Fruit fly (Drosophila melanogaster) S2 (cell line): Measurements from ENCODE around the gene CG32163.

ENCODE experiments used
- CG8478 ChIP-seq: fragments of >200 bp; optimal IDR thresholded peaks from 2 replicates; lab custom pipeline; 2018
- CTCF ChIP-seq, 2 experiments: fragments of >200 bp; optimal IDR thresholded peaks; 2 replicates each; lab custom pipeline; 2018

CG32163 gene

DNA sequence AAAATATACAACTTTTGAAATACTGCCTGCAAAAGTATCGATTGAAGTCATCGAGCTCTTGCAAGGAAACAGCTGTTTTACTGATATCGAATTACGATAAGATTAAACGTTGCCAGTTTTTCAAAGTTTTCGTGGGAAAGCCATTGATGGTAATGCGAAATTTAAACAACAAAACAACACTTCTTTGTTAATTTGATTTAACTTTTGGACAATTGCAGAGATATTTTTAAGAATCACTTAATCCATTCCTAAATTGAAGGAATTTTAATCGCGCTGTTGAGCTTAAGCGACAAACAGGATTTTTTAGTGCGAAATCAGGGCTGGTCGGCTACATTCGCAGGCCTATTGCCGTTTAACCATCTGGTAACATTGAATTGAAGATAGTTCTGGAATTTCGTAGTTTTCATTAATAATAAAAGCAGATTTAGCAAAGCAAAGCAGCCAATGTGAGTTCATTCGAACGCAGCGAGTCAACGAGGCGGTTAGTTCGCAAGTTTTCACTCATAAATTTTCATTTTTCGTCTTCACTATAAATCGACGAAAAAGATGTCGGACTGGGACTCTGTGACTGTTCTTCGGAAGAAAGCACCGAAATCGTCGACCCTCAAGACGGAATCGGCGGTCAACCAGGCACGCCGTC lies 12.5 kb upstream of the CG32163 start, which contains the start of gene mbf1:
TSS of gene mbf1 (plus strand) at position 130 of the 640 bp plus-strand sequence.
- peak in 1 of 2 experiments; percentile 7 for TF ChIP-seq CTCF (optimal IDR thresholded peaks at IDR 0.05; lab: Kevin White, UChicago)
- no peak for TF ChIP-seq CG8478 (lab: Kevin White, UChicago)

- TF ChIP-seq CTCF (optimal IDR thresholded peaks at IDR 0.05; lab: Kevin White, UChicago), result no peak
- TF ChIP-seq CG8478 (lab: Kevin White, UChicago), result no peak
Observed at dm6 chr3L:16580049-16580448, 6.9 kb upstream of the CG32163 start, which contains the start of gene nxf2. Gene nxf2 (minus strand): TSS chr3L:16580306.

dm6 chr3L:16581201-16581705 lies 5.7 kb upstream of the CG32163 start, which contains the start of gene Smn:
Gene Smn (minus strand): TSS chr3L:16581547.
- TF ChIP-seq CG8478 (lab: Kevin White, UChicago) (no peak), CTCF (optimal IDR thresholded peaks at IDR 0.05; lab: Kevin White, UChicago) (no peak)

dm6 chr3L:16582678-16583315 lies 4.2 kb upstream of the CG32163 start, which contains the start of gene Rpn12:
Gene Rpn12 (plus strand): TSS chr3L:16583028.
- TF ChIP-seq CG8478 (lab: Kevin White, UChicago) (no peak), CTCF (optimal IDR thresholded peaks at IDR 0.05; lab: Kevin White, UChicago) (no peak)

DNA sequence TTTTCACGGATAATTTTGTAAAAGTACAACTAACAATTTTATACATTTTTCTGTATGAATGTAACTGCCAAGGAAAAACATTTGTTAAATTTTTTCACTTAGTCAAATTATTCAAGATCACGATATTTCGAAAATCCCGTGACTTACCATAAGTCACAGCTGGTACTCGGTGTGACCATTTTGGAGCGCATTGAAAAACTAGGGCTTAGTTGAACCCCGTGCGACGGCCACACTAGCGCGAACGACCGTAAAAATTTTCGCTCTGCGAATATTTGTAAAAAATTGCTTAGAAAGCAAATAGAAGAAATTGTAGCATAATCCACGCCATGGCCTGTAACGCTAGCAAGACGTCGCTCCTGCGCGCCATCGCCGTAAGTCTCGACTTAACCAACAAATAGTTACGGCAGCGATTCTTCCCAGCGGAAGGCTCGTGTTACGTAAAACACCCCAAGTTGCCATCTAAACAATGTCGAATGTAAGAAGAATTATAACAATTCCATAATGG lies 2.8 kb upstream of the CG32163 start, which contains the start of gene UQCR-C2:
TSS of gene UQCR-C2 (plus strand) at position 51 of the 505 bp plus-strand sequence.
- TF ChIP-seq CTCF (optimal IDR thresholded peaks at IDR 0.05; lab: Kevin White, UChicago) (peak in 1 of 2 experiments; percentile 44), CG8478 (lab: Kevin White, UChicago) (no peak)

dm6 chr3L:16587994-16588622 lies 1.2 kb downstream of the CG32163 start:
- TF ChIP-seq CG8478 (lab: Kevin White, UChicago), result no peak
- peak in 1 of 2 experiments; percentile 31 for TF ChIP-seq CTCF (optimal IDR thresholded peaks at IDR 0.05; lab: Kevin White, UChicago)

DNA sequence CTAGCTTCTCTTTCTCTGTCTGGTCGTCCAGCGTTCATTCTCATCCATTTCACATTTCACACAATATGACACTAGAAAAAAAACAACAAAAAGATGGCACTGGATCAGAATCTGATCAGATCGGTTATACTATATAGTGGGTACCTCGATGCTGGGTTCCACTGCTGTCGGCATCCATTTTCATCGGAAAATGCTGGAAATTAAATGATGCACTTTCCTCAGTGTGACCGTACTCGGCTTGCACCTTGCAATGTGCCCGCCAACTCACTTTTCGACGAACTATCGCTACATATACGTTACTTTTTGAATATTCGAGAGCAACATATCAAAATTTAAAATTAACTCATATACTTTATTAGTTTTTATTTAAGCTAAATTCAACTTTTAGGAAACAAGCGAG lies 3.9 kb downstream of the CG32163 start, which contains the start of gene tra:
TSS of gene tra (minus strand) at position 191 of the 400 bp plus-strand sequence.
- no peak for TF ChIP-seq CTCF (optimal IDR thresholded peaks at IDR 0.05; lab: Kevin White, UChicago)
- no peak for TF ChIP-seq CG8478 (lab: Kevin White, UChicago)

dm6 chr3L:16594922-16595518 lies 8.1 kb downstream of the CG32163 start, which contains the start of the genes spd-2 and Apl:
Gene spd-2 (minus strand): TSS chr3L:16595014.
Gene Apl (plus strand): TSS chr3L:16595181.
- no peak for TF ChIP-seq CTCF (optimal IDR thresholded peaks at IDR 0.05; lab: Kevin White, UChicago)
- no peak for TF ChIP-seq CG8478 (lab: Kevin White, UChicago)

DNA sequence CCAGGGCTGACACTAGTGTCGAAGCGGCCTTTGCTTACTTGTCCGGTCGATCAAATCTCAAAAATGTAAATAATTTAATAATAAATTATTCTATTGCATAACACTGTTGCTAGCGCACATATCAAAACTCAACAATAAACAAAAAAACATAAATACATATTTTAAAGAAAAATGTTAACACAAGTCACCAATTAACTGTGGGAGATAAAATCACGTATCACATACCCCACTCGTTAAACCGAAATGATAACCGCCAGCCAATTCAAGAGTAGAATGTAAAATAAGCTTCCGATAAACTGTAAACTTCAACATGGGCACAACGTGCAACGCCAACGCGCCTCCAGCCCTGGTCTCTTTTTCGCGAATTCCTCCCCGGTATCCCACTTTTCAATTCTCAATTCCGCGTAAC lies 15.8 kb downstream of the CG32163 start, which contains the start of gene Arts:
TSS of gene Arts (plus strand) at position 116 of the 409 bp plus-strand sequence.
- TF ChIP-seq CG8478 (lab: Kevin White, UChicago) (no peak), CTCF (optimal IDR thresholded peaks at IDR 0.05; lab: Kevin White, UChicago) (no peak)

dm6 chr3L:16609120-16609519 lies 22.2 kb downstream of the CG32163 start, which contains the start of gene CG4098:
Gene CG4098 (minus strand): TSS chr3L:16609347.
- no peak for TF ChIP-seq CG8478 (lab: Kevin White, UChicago)
- TF ChIP-seq CTCF (optimal IDR thresholded peaks at IDR 0.05; lab: Kevin White, UChicago), result no peak

dm6 chr3L:16610201-16610600 lies 23.2 kb downstream of the CG32163 start, which contains the start of gene Prosbeta6:
Gene Prosbeta6 (minus strand): TSS chr3L:16610418.
- TF ChIP-seq CG8478 (lab: Kevin White, UChicago) (no peak), CTCF (optimal IDR thresholded peaks at IDR 0.05; lab: Kevin White, UChicago) (peak in 1 of 2 experiments; percentile 5)

DNA sequence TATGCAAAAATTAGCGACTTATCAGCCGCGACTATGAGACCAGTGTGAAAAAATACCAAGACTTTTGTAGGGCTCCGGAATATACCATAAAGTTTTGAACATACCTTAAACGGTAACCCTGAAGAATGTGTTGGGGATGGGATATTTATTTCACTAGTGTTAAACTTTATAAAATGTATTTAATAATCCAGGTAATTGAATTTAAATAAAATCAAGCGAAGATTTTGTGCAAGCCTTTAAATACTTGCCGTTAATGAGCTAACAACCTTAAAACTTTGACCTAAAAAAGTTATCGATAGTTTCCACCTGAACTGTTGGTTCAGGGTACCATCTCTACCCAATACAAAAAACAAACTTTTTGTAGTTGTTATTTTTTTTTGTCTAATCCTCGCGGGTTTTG lies 25.2 kb downstream of the CG32163 start, which contains the start of gene CG4101:
TSS of gene CG4101 (plus strand) at position 335 of the 400 bp plus-strand sequence.
- no peak for TF ChIP-seq CTCF (optimal IDR thresholded peaks at IDR 0.05; lab: Kevin White, UChicago)
- TF ChIP-seq CG8478 (lab: Kevin White, UChicago), result no peak

DNA sequence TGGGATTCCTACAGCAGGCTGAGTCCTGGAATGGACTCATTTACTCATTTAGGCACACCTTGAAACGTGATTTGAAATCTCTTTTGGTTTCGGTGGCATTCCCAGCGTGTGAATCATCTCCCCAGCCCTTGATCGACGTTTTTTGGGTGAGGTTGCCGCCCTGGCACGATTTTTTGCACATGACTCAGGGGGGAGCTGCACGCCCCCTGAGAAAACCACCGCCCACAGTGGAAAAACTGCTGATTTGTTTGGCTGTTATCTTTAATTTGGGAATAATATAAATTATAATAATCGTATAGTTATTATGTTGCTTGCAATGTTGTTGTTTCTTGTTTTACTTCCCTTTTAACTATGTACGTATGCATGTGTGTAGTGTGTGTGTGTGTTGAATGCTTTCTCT lies 26.0 kb downstream of the CG32163 start:
- no peak for TF ChIP-seq CG8478 (lab: Kevin White, UChicago)
- TF ChIP-seq CTCF (optimal IDR thresholded peaks at IDR 0.05; lab: Kevin White, UChicago), result no peak
